Worm (Caenorhabditis elegans) whole organism, L1 larva: ENCODE results near the gene R12B2.6.

Source experiments
- C04F5.9 ChIP-seq: sonication (generic microtip); optimal IDR thresholded peaks from 2 replicates; lab custom pipeline; 2016; ENCODE audit warnings: missing genetic modification characterization, missing compliant biosample characterization
- C16A3.4 ChIP-seq: fragments of 150-350 bp; optimal IDR thresholded peaks from 2 replicates; lab custom pipeline; 2014; ENCODE audit warnings: missing biosample characterization, missing genetic modification characterization
- F16B12.6 ChIP-seq: fragments of 150-350 bp; optimal IDR thresholded peaks from 2 replicates; lab custom pipeline; 2014; ENCODE audit warnings: missing biosample characterization, missing genetic modification characterization
- Y116A8C.19 ChIP-seq: sonication (generic microtip); optimal IDR thresholded peaks from 2 replicates; lab custom pipeline; 2016; ENCODE audit warnings: missing compliant biosample characterization, missing genetic modification characterization, borderline replicate concordance
- aha-1 ChIP-seq: fragments of 150-350 bp; optimal IDR thresholded peaks from 2 replicates; lab custom pipeline; 2014; ENCODE audit warnings: missing biosample characterization, missing genetic modification characterization
- alr-1 ChIP-seq: fragments of 200-800 bp; sonication (Bioruptor generic); optimal IDR thresholded peaks from 2 replicates; lab custom pipeline; 2018; ENCODE audit warnings: borderline replicate concordance, mild to moderate bottlenecking, missing genetic modification characterization, missing compliant biosample characterization
- blmp-1 ChIP-seq: fragments of 150-350 bp; optimal IDR thresholded peaks from 2 replicates; lab custom pipeline; 2014; ENCODE audit warnings: missing biosample characterization, missing genetic modification characterization
- ceh-63 ChIP-seq: fragments of 200-800 bp; sonication (Bioruptor generic); optimal IDR thresholded peaks from 2 replicates; lab custom pipeline; 2018; ENCODE audit warnings: mild to moderate bottlenecking, missing genetic modification characterization, missing compliant biosample characterization
- ceh-8 ChIP-seq: fragments of 200-800 bp; sonication (Bioruptor generic); optimal IDR thresholded peaks from 2 replicates; lab custom pipeline; 2018; ENCODE audit warnings: mild to moderate bottlenecking, missing genetic modification characterization, moderate library complexity, missing compliant biosample characterization
- ceh-82 ChIP-seq, 3 experiments: fragments of 150-350 bp in 1 of 3; sonication (generic microtip) in 2 of 3; optimal IDR thresholded peaks; 2 replicates each; lab custom pipeline; 2014 to 2017; ENCODE audit warnings: missing biosample characterization in 3 of 3, missing genetic modification characterization in 3 of 3
- ceh-88 ChIP-seq: fragments of 200-800 bp; sonication (Bioruptor generic); IDR thresholded peaks from 2 replicates; pipeline ENCODE4 v1.3.6; 2022; ENCODE audit warnings: missing genetic modification characterization, missing compliant biosample characterization
- ces-1 ChIP-seq: fragments of 150-350 bp; optimal IDR thresholded peaks from 2 replicates; lab custom pipeline; 2014; ENCODE audit warnings: missing biosample characterization, missing genetic modification reagents, missing genetic modification characterization
- dpl-1 ChIP-seq, 3 experiments: fragments of 150-350 bp in 2 of 3; sonication (generic microtip) in 1 of 3; optimal IDR thresholded peaks; 2 replicates each; lab custom pipeline; 2014 to 2017; ENCODE audit warnings: missing biosample characterization in 3 of 3, missing genetic modification characterization in 3 of 3, missing genetic modification reagents in 3 of 3
- efl-1 ChIP-seq, 4 experiments: fragments of 150-350 bp; optimal IDR thresholded peaks in 3 of 4; peaks in 1 of 4; 1 replicate in 1 of 4; 2 replicates in 3 of 4; lab custom pipeline; 2014; ENCODE audit warnings: missing biosample characterization in 2 of 4, missing genetic modification characterization in 2 of 4, missing genetic modification reagents in 2 of 4
- efl-3 ChIP-seq: fragments of 200-800 bp; sonication (Bioruptor generic); optimal IDR thresholded peaks from 2 replicates; lab custom pipeline; 2018; ENCODE audit warnings: mild to moderate bottlenecking, missing genetic modification characterization, missing compliant biosample characterization
- egl-27 ChIP-seq, 2 experiments: fragments of 150-350 bp in 1 of 2; sonication (generic microtip); optimal IDR thresholded peaks; 3 replicates each; lab custom pipeline; 2017 to 2018; ENCODE audit warnings: missing biosample characterization in 2 of 2, missing genetic modification characterization in 2 of 2, missing genetic modification reagents in 2 of 2
- elt-3 ChIP-seq, 6 experiments: fragments of 150-350 bp in 1 of 6; sonication (generic microtip); optimal IDR thresholded peaks; 2 replicates each; lab custom pipeline; 2017 to 2018; ENCODE audit warnings: missing biosample characterization in 6 of 6, missing genetic modification characterization in 6 of 6, inconsistent platforms in 1 of 6
- fkh-8 ChIP-seq: sonication (generic microtip); optimal IDR thresholded peaks from 2 replicates; lab custom pipeline; 2016; ENCODE audit warnings: mild to moderate bottlenecking, missing genetic modification characterization, missing compliant biosample characterization
- hlh-4 ChIP-seq: sonication (generic microtip); optimal IDR thresholded peaks from 2 replicates; lab custom pipeline; 2016; ENCODE audit warnings: mild to moderate bottlenecking, missing genetic modification characterization, missing compliant biosample characterization
- hpl-2 ChIP-seq: fragments of 150-350 bp; optimal IDR thresholded peaks from 2 replicates; lab custom pipeline; 2014; ENCODE audit warnings: missing biosample characterization, missing genetic modification reagents, missing genetic modification characterization
- isw-1 ChIP-seq: fragments of 200-800 bp; sonication (Bioruptor generic); IDR thresholded peaks from 2 replicates; pipeline ENCODE4 v1.3.6; 2022; ENCODE audit warnings: missing genetic modification characterization, missing compliant biosample characterization
- lin-14 ChIP-seq: fragments of 200-800 bp; sonication (Bioruptor generic); optimal IDR thresholded peaks from 2 replicates; lab custom pipeline; 2018; ENCODE audit warnings: mild to moderate bottlenecking, missing genetic modification characterization, moderate library complexity, missing compliant biosample characterization
- lin-35 ChIP-seq, 2 experiments: fragments of 150-350 bp; optimal IDR thresholded peaks; 2 replicates each; lab custom pipeline; 2014; ENCODE audit warnings: missing biosample characterization in 2 of 2, missing genetic modification characterization in 2 of 2, missing genetic modification reagents in 2 of 2
- lir-3 ChIP-seq: sonication (generic microtip); optimal IDR thresholded peaks from 2 replicates; lab custom pipeline; 2016; ENCODE audit warnings: mild to moderate bottlenecking, missing genetic modification characterization, moderate library complexity, missing compliant biosample characterization; ENCODE audit not compliant: poor library complexity
- lsy-2 ChIP-seq, 2 experiments: fragments of 150-350 bp; optimal IDR thresholded peaks; 2 replicates each; lab custom pipeline; 2014; ENCODE audit warnings: missing biosample characterization in 2 of 2, missing genetic modification characterization in 2 of 2
- mdl-1 ChIP-seq, 2 experiments: fragments of 150-350 bp; optimal IDR thresholded peaks; 2 replicates each; lab custom pipeline; 2014 to 2017; ENCODE audit warnings: missing biosample characterization in 2 of 2, missing genetic modification characterization in 2 of 2, inconsistent platforms in 1 of 2
- nhr-11 ChIP-seq: fragments of 150-350 bp; optimal IDR thresholded peaks from 2 replicates; lab custom pipeline; 2014; ENCODE audit warnings: missing biosample characterization, missing genetic modification characterization
- nhr-19 ChIP-seq: fragments of 200-800 bp; sonication (Bioruptor generic); conservative IDR thresholded peaks from 2 replicates; pipeline ENCODE4 v1.3.6; 2022; ENCODE audit warnings: missing genetic modification characterization, missing compliant biosample characterization
- nhr-20 ChIP-seq: sonication (generic microtip); optimal IDR thresholded peaks from 2 replicates; lab custom pipeline; 2016; ENCODE audit warnings: mild to moderate bottlenecking, missing genetic modification characterization, missing compliant biosample characterization
- nhr-71 ChIP-seq: sonication (generic microtip); optimal IDR thresholded peaks from 2 replicates; lab custom pipeline; 2016; ENCODE audit warnings: mild to moderate bottlenecking, missing genetic modification characterization, moderate library complexity, missing compliant biosample characterization
- nhr-76 ChIP-seq: sonication (generic microtip); optimal IDR thresholded peaks from 2 replicates; lab custom pipeline; 2017; ENCODE audit warnings: missing biosample characterization, missing genetic modification characterization
- nhr-85 ChIP-seq: sonication (generic microtip); peaks from one replicate; lab custom pipeline; 2016; ENCODE audit warnings: missing genetic modification characterization, inconsistent platforms, missing compliant biosample characterization
- pag-3 ChIP-seq: sonication (generic microtip); optimal IDR thresholded peaks from 2 replicates; lab custom pipeline; 2017; ENCODE audit warnings: missing genetic modification characterization, mild to moderate bottlenecking, missing compliant biosample characterization, antibody characterized with exemption, borderline replicate concordance; ENCODE audit not compliant: insufficient read depth
- pqm-1 ChIP-seq: sonication (generic microtip); optimal IDR thresholded peaks from 3 replicates; lab custom pipeline; 2017; ENCODE audit warnings: missing biosample characterization, missing genetic modification characterization
- skn-1 ChIP-seq: fragments of 150-350 bp; optimal IDR thresholded peaks from 2 replicates; lab custom pipeline; 2014; ENCODE audit warnings: missing biosample characterization, missing genetic modification characterization
- snpc-4 ChIP-seq: fragments of 150-350 bp; optimal IDR thresholded peaks from 2 replicates; lab custom pipeline; 2014; ENCODE audit warnings: missing biosample characterization, missing genetic modification characterization
- snu-23 ChIP-seq: sonication (generic microtip); optimal IDR thresholded peaks from 2 replicates; lab custom pipeline; 2016; ENCODE audit warnings: missing genetic modification characterization, missing compliant biosample characterization
- sptf-1 ChIP-seq: fragments of 150-350 bp; optimal IDR thresholded peaks from 2 replicates; lab custom pipeline; 2014; ENCODE audit warnings: missing biosample characterization, missing genetic modification characterization
- swsn-7 ChIP-seq: sonication (generic microtip); optimal IDR thresholded peaks from 2 replicates; lab custom pipeline; 2016; ENCODE audit warnings: missing genetic modification characterization, missing compliant biosample characterization
- tbx-2 ChIP-seq: sonication (generic microtip); optimal IDR thresholded peaks from 2 replicates; lab custom pipeline; 2016; ENCODE audit warnings: missing genetic modification characterization, missing compliant biosample characterization
- tlp-1 ChIP-seq: fragments of 150-350 bp; optimal IDR thresholded peaks from 2 replicates; lab custom pipeline; 2014; ENCODE audit warnings: missing biosample characterization, missing genetic modification characterization
- xbp-1 ChIP-seq: sonication (generic microtip); optimal IDR thresholded peaks from 2 replicates; lab custom pipeline; 2016; ENCODE audit warnings: missing genetic modification characterization, missing compliant biosample characterization
- zag-1 ChIP-seq: fragments of 150-350 bp; optimal IDR thresholded peaks from 2 replicates; lab custom pipeline; 2014; ENCODE audit warnings: missing biosample characterization, missing genetic modification characterization
- zip-4 ChIP-seq: fragments of 200-800 bp; sonication (Bioruptor generic); optimal IDR thresholded peaks from 2 replicates; lab custom pipeline; 2018; ENCODE audit warnings: mild to moderate bottlenecking, missing genetic modification characterization, moderate library complexity, missing compliant biosample characterization
- ztf-11 ChIP-seq, 2 experiments: sonication (generic microtip); optimal IDR thresholded peaks; 2 replicates each; lab custom pipeline; 2016 to 2017; ENCODE audit warnings: missing genetic modification characterization in 2 of 2, missing biosample characterization in 1 of 2, missing compliant biosample characterization in 1 of 2
- ztf-4 ChIP-seq: fragments of 150-350 bp; optimal IDR thresholded peaks from 2 replicates; lab custom pipeline; 2014; ENCODE audit warnings: missing biosample characterization, missing genetic modification characterization

Gene R12B2.6

ce11 chrIII:5879291-5879968 lies 45.5 kb upstream of the R12B2.6 start, which contains the start of gene hpo-10 (continued):
- TF ChIP-seq xbp-1 (tag; lab: Kevin White, UChicago) = no peak

- no peak for TF ChIP-seq ceh-8 (GFP tag; lab: Kevin White, UChicago)
- no peak for TF ChIP-seq nhr-11 (tag; lab: Kevin White, UChicago)
- peak in 1 of 3 experiments; percentile 16 for TF ChIP-seq dpl-1 (GFP tag; optimal IDR thresholded peaks at IDR 0.05; lab: Kevin White, UChicago)
- no peak for TF ChIP-seq ztf-4
- TF ChIP-seq F16B12.6 (tag; lab: Kevin White, UChicago) = no peak
- TF ChIP-seq C16A3.4 (tag; lab: Kevin White, UChicago) = no peak
- peak; percentile 96 for TF ChIP-seq blmp-1 (tag; lab: Kevin White, UChicago)
- no peak for TF ChIP-seq nhr-85 (tag; lab: Kevin White, UChicago)
- TF ChIP-seq ztf-11 (tag; optimal IDR thresholded peaks at IDR 0.05; lab: Kevin White, UChicago) = no peak
- no peak for TF ChIP-seq ceh-88 (GFP tag; lab: Robert Waterston, UW)
- TF ChIP-seq tbx-2 = no peak
- no peak for TF ChIP-seq hpl-2 (GFP tag; lab: Kevin White, UChicago)
- TF ChIP-seq snu-23 (GFP tag; lab: Kevin White, UChicago) = no peak
- no peak for TF ChIP-seq zip-4 (GFP tag; lab: Kevin White, UChicago)
- TF ChIP-seq pag-3 (tag; lab: Kevin White, UChicago) = no peak
- no peak for TF ChIP-seq lir-3
- TF ChIP-seq egl-27 (tag; optimal IDR thresholded peaks at IDR 0.05; lab: Kevin White, UChicago) = no peak
- TF ChIP-seq ces-1 (GFP tag; lab: Kevin White, UChicago) = no peak
- no peak for TF ChIP-seq Y116A8C.19
- no peak for TF ChIP-seq zag-1 (tag; lab: Kevin White, UChicago)
- no peak for TF ChIP-seq lin-35 (GFP tag; optimal IDR thresholded peaks at IDR 0.05; lab: Kevin White, UChicago)
- TF ChIP-seq aha-1 = no peak
- TF ChIP-seq ceh-63 (GFP tag; lab: Kevin White, UChicago) = no peak
- no peak for TF ChIP-seq skn-1 (tag; lab: Kevin White, UChicago)
- TF ChIP-seq lsy-2 (tag; optimal IDR thresholded peaks at IDR 0.05; lab: Kevin White, UChicago) = peak in 1 of 2 experiments; percentile 87
- no peak for TF ChIP-seq alr-1 (tag; lab: Kevin White, UChicago)
- no peak for TF ChIP-seq tlp-1 (tag; lab: Kevin White, UChicago)
- TF ChIP-seq hlh-4 = no peak
- TF ChIP-seq efl-3 (GFP tag; lab: Kevin White, UChicago) = no peak
- no peak for TF ChIP-seq efl-1 (optimal IDR thresholded peaks at IDR 0.05; lab: Kevin White, UChicago)
- TF ChIP-seq efl-1 (GFP tag; optimal IDR thresholded peaks at IDR 0.05 in 1 of 2; lab: Kevin White, UChicago) = peak in 1 of 2 experiments; percentile 82
- TF ChIP-seq isw-1 = no peak
- TF ChIP-seq nhr-76 (tag; lab: Kevin White, UChicago) = no peak
- TF ChIP-seq C04F5.9 = no peak
- TF ChIP-seq lin-14 = no peak
Measured at ce11 chrIII:5878215-5878614, 44.3 kb upstream of the R12B2.6 start, which contains the start of the genes mig-21 and F01F1.2. mig-21 (minus strand) TSS chrIII:5878380. F01F1.2 (plus strand) TSS chrIII:5878554.

- TF ChIP-seq sptf-1 (tag; lab: Kevin White, UChicago) = no peak
- no peak for TF ChIP-seq xbp-1 (tag; lab: Kevin White, UChicago)
- no peak for TF ChIP-seq F16B12.6 (tag; lab: Kevin White, UChicago)
- peak; percentile 63 for TF ChIP-seq nhr-20
- TF ChIP-seq lsy-2 (tag; optimal IDR thresholded peaks at IDR 0.05; lab: Kevin White, UChicago) = no peak
- TF ChIP-seq blmp-1 (tag; lab: Kevin White, UChicago) = peak; percentile 90
- TF ChIP-seq snpc-4 = no peak
- TF ChIP-seq nhr-19 (GFP tag; lab: Robert Waterston, UW) = peak; percentile 27
- TF ChIP-seq fkh-8 (tag; lab: Kevin White, UChicago) = no peak
- TF ChIP-seq hlh-4 = no peak
- peak in 4 of 6 experiments; percentile 10 to 61 (median 28) for TF ChIP-seq elt-3 (tag; optimal IDR thresholded peaks at IDR 0.05; lab: Kevin White, UChicago)
- no peak for TF ChIP-seq pqm-1 (tag; lab: Kevin White, UChicago)
- TF ChIP-seq ceh-82 (tag; optimal IDR thresholded peaks at IDR 0.05; lab: Kevin White, UChicago) = no peak
- peak in 1 of 2 experiments; percentile 0 for TF ChIP-seq mdl-1 (tag; optimal IDR thresholded peaks at IDR 0.05; lab: Kevin White, UChicago)
- TF ChIP-seq alr-1 (tag; lab: Kevin White, UChicago) = no peak
- no peak for TF ChIP-seq efl-1 (optimal IDR thresholded peaks at IDR 0.05; lab: Kevin White, UChicago)
- peak in 1 of 2 experiments; percentile 78 for TF ChIP-seq efl-1 (GFP tag; optimal IDR thresholded peaks at IDR 0.05 in 1 of 2; lab: Kevin White, UChicago)
- TF ChIP-seq swsn-7 (tag; lab: Kevin White, UChicago) = no peak
- peak; percentile 73 for TF ChIP-seq nhr-71 (tag; lab: Kevin White, UChicago)
Measured at ce11 chrIII:5876867-5877641, 43.1 kb upstream of the R12B2.6 start.
